Worm (Caenorhabditis elegans) whole organism, L1 larva: ENCODE results near the gene F31D4.8.
A peak's percentile ranks its signal among the peaks of the same experiment; 100 is the strongest.

Source experiments
- C04F5.9 ChIP-seq: sonication (generic microtip); optimal IDR thresholded peaks from 2 replicates; lab custom pipeline; 2016; ENCODE audit warnings: missing genetic modification characterization, missing compliant biosample characterization
- alr-1 ChIP-seq: fragments of 200-800 bp; sonication (Bioruptor generic); optimal IDR thresholded peaks from 2 replicates; lab custom pipeline; 2018; ENCODE audit warnings: borderline replicate concordance, mild to moderate bottlenecking, missing genetic modification characterization, missing compliant biosample characterization
- aly-2 ChIP-seq: fragments of 150-350 bp; optimal IDR thresholded peaks from 2 replicates; lab custom pipeline; 2014; ENCODE audit warnings: missing biosample characterization, missing genetic modification characterization
- ceh-63 ChIP-seq: fragments of 200-800 bp; sonication (Bioruptor generic); optimal IDR thresholded peaks from 2 replicates; lab custom pipeline; 2018; ENCODE audit warnings: mild to moderate bottlenecking, missing genetic modification characterization, missing compliant biosample characterization
- ceh-82 ChIP-seq, 3 experiments: fragments of 150-350 bp in 1 of 3; sonication (generic microtip) in 2 of 3; optimal IDR thresholded peaks; 2 replicates each; lab custom pipeline; 2014 to 2017; ENCODE audit warnings: missing biosample characterization in 3 of 3, missing genetic modification characterization in 3 of 3
- ceh-90 ChIP-seq: sonication (generic microtip); optimal IDR thresholded peaks from 2 replicates; lab custom pipeline; 2016; ENCODE audit warnings: missing genetic modification characterization, missing compliant biosample characterization
- ces-1 ChIP-seq: fragments of 150-350 bp; optimal IDR thresholded peaks from 2 replicates; lab custom pipeline; 2014; ENCODE audit warnings: missing biosample characterization, missing genetic modification reagents, missing genetic modification characterization
- efl-1 ChIP-seq, 4 experiments: fragments of 150-350 bp; optimal IDR thresholded peaks in 3 of 4; peaks in 1 of 4; 1 replicate in 1 of 4; 2 replicates in 3 of 4; lab custom pipeline; 2014; ENCODE audit warnings: missing biosample characterization in 2 of 4, missing genetic modification characterization in 2 of 4, missing genetic modification reagents in 2 of 4
- efl-3 ChIP-seq: fragments of 200-800 bp; sonication (Bioruptor generic); optimal IDR thresholded peaks from 2 replicates; lab custom pipeline; 2018; ENCODE audit warnings: mild to moderate bottlenecking, missing genetic modification characterization, missing compliant biosample characterization
- elt-2 ChIP-seq: sonication (generic microtip); optimal IDR thresholded peaks from 2 replicates; lab custom pipeline; 2016; ENCODE audit warnings: missing genetic modification characterization, mild to moderate bottlenecking, inconsistent platforms, missing compliant biosample characterization, missing genetic modification reagents
- ets-5 ChIP-seq: fragments of 200-800 bp; sonication (Bioruptor generic); IDR thresholded peaks from 2 replicates; pipeline ENCODE4 v1.3.6; 2022; ENCODE audit warnings: missing genetic modification characterization, missing compliant biosample characterization
- fkh-8 ChIP-seq: sonication (generic microtip); optimal IDR thresholded peaks from 2 replicates; lab custom pipeline; 2016; ENCODE audit warnings: mild to moderate bottlenecking, missing genetic modification characterization, missing compliant biosample characterization
- isw-1 ChIP-seq: fragments of 200-800 bp; sonication (Bioruptor generic); IDR thresholded peaks from 2 replicates; pipeline ENCODE4 v1.3.6; 2022; ENCODE audit warnings: missing genetic modification characterization, missing compliant biosample characterization
- lin-13 ChIP-seq: fragments of 150-350 bp; optimal IDR thresholded peaks from 2 replicates; lab custom pipeline; 2014; ENCODE audit warnings: missing biosample characterization, missing genetic modification reagents, missing genetic modification characterization
- lin-14 ChIP-seq: fragments of 200-800 bp; sonication (Bioruptor generic); optimal IDR thresholded peaks from 2 replicates; lab custom pipeline; 2018; ENCODE audit warnings: mild to moderate bottlenecking, missing genetic modification characterization, moderate library complexity, missing compliant biosample characterization
- lin-15B ChIP-seq: fragments of 150-350 bp; sonication (generic microtip); optimal IDR thresholded peaks from 3 replicates; lab custom pipeline; 2014; ENCODE audit warnings: missing biosample characterization, missing genetic modification characterization
- lsy-2 ChIP-seq, 2 experiments: fragments of 150-350 bp; optimal IDR thresholded peaks; 2 replicates each; lab custom pipeline; 2014; ENCODE audit warnings: missing biosample characterization in 2 of 2, missing genetic modification characterization in 2 of 2
- mab-9 ChIP-seq: fragments of 200-800 bp; sonication (Bioruptor generic); IDR thresholded peaks from 2 replicates; pipeline ENCODE4 v1.3.6; 2022; ENCODE audit warnings: missing genetic modification reagents, missing genetic modification characterization, missing compliant biosample characterization
- nhr-12 ChIP-seq: sonication (generic microtip); optimal IDR thresholded peaks from 2 replicates; lab custom pipeline; 2017; ENCODE audit warnings: missing biosample characterization, missing genetic modification characterization
- nhr-20 ChIP-seq: sonication (generic microtip); optimal IDR thresholded peaks from 2 replicates; lab custom pipeline; 2016; ENCODE audit warnings: mild to moderate bottlenecking, missing genetic modification characterization, missing compliant biosample characterization
- nhr-47 ChIP-seq: sonication (generic microtip); optimal IDR thresholded peaks from 2 replicates; lab custom pipeline; 2016; ENCODE audit warnings: mild to moderate bottlenecking, missing genetic modification characterization, moderate library complexity, missing compliant biosample characterization
- nhr-76 ChIP-seq: sonication (generic microtip); optimal IDR thresholded peaks from 2 replicates; lab custom pipeline; 2017; ENCODE audit warnings: missing biosample characterization, missing genetic modification characterization
- nhr-85 ChIP-seq: sonication (generic microtip); peaks from one replicate; lab custom pipeline; 2016; ENCODE audit warnings: missing genetic modification characterization, inconsistent platforms, missing compliant biosample characterization
- pax-3 ChIP-seq: fragments of 200-800 bp; sonication (Bioruptor generic); optimal IDR thresholded peaks from 2 replicates; lab custom pipeline; 2018; ENCODE audit warnings: mild to moderate bottlenecking, missing genetic modification characterization, moderate library complexity, missing compliant biosample characterization
- rnt-1 ChIP-seq: sonication (generic microtip); optimal IDR thresholded peaks from 2 replicates; lab custom pipeline; 2016; ENCODE audit warnings: mild to moderate bottlenecking, missing genetic modification characterization, moderate library complexity, missing compliant biosample characterization
- skn-1 ChIP-seq: fragments of 150-350 bp; optimal IDR thresholded peaks from 2 replicates; lab custom pipeline; 2014; ENCODE audit warnings: missing biosample characterization, missing genetic modification characterization
- snpc-4 ChIP-seq: fragments of 150-350 bp; optimal IDR thresholded peaks from 2 replicates; lab custom pipeline; 2014; ENCODE audit warnings: missing biosample characterization, missing genetic modification characterization
- sox-4 ChIP-seq: sonication (generic microtip); optimal IDR thresholded peaks from 2 replicates; lab custom pipeline; 2016; ENCODE audit warnings: missing genetic modification characterization, missing compliant biosample characterization
- swsn-7 ChIP-seq: sonication (generic microtip); optimal IDR thresholded peaks from 2 replicates; lab custom pipeline; 2016; ENCODE audit warnings: missing genetic modification characterization, missing compliant biosample characterization
- tlp-1 ChIP-seq: fragments of 150-350 bp; optimal IDR thresholded peaks from 2 replicates; lab custom pipeline; 2014; ENCODE audit warnings: missing biosample characterization, missing genetic modification characterization
- unc-30 ChIP-seq: sonication (generic microtip); optimal IDR thresholded peaks from 2 replicates; lab custom pipeline; 2017; ENCODE audit warnings: missing biosample characterization, missing genetic modification characterization
- unc-86 ChIP-seq: sonication (generic microtip); optimal IDR thresholded peaks from 2 replicates; lab custom pipeline; 2016; ENCODE audit warnings: missing genetic modification characterization, missing compliant biosample characterization
- xbp-1 ChIP-seq: sonication (generic microtip); optimal IDR thresholded peaks from 2 replicates; lab custom pipeline; 2016; ENCODE audit warnings: missing genetic modification characterization, missing compliant biosample characterization
- zip-4 ChIP-seq: fragments of 200-800 bp; sonication (Bioruptor generic); optimal IDR thresholded peaks from 2 replicates; lab custom pipeline; 2018; ENCODE audit warnings: mild to moderate bottlenecking, missing genetic modification characterization, moderate library complexity, missing compliant biosample characterization
- ztf-11 ChIP-seq, 2 experiments: sonication (generic microtip); optimal IDR thresholded peaks; 2 replicates each; lab custom pipeline; 2016 to 2017; ENCODE audit warnings: missing genetic modification characterization in 2 of 2, missing biosample characterization in 1 of 2, missing compliant biosample characterization in 1 of 2

Gene F31D4.8

DNA sequence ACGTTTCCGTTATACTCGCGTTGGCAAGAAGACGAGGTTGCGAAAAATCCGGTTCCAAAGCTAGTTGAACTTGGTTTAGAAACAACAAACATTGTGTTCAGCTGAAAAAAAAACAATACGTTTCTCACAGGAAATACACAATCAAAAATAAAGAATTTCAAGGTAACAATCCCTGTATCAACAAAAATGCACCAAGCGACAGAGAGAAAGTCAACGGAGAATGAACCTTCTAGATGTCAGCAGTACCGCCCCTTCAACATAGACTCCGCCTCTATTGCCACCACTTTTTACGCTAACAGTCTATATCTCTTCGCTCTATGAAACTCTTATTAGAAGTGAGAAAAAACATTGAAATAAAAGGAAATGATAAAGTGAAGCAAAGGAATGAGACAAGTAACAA lies at the start of gene F31D4.8:
F31D4.8 (minus strand) TSS at position 101 of the 400 bp plus-strand sequence.
- TF ChIP-seq efl-1 (optimal IDR thresholded peaks at IDR 0.05; lab: Kevin White, UChicago) (no peak), efl-1 (GFP tag; optimal IDR thresholded peaks at IDR 0.05 in 1 of 2; lab: Kevin White, UChicago) (peak in 1 of 2 experiments; percentile 58), ceh-82 (tag; optimal IDR thresholded peaks at IDR 0.05; lab: Kevin White, UChicago) (no peak)

DNA sequence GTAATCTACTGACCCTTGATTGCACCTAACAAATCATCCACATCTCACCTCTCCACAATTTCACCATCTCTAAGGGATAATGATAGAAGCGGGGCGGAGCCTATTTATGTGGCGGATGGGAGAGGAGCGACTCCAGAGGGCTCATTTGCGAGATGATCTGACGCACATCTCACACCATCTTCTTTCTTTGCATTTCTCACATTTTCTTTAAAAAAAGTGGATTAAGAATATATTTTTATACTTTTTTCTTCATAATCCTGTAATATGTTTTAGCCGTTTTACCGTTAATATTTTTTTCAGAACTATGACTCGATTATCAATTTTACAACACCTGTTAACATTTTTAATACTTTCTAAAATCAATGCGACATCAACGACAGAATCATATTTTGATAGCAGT lies 47.0 kb upstream of the F31D4.8 start, which contains the start of gene pbo-5:
pbo-5 (plus strand) TSS at position 301 of the 400 bp plus-strand sequence.
- TF ChIP-seq lin-13: no peak
- no peak for TF ChIP-seq elt-2 (tag; lab: Kevin White, UChicago)
- no peak for TF ChIP-seq aly-2 (tag; lab: Kevin White, UChicago)
- no peak for TF ChIP-seq zip-4 (GFP tag; lab: Kevin White, UChicago)
- no peak for TF ChIP-seq efl-3 (GFP tag; lab: Kevin White, UChicago)
- TF ChIP-seq ztf-11 (tag; optimal IDR thresholded peaks at IDR 0.05; lab: Kevin White, UChicago): no peak
- no peak for TF ChIP-seq nhr-76
- no peak for TF ChIP-seq C04F5.9 (tag; lab: Kevin White, UChicago)
- TF ChIP-seq lsy-2 (tag; optimal IDR thresholded peaks at IDR 0.05; lab: Kevin White, UChicago): no peak
- no peak for TF ChIP-seq sox-4 (tag; lab: Kevin White, UChicago)
- no peak for TF ChIP-seq mab-9 (GFP tag; lab: Robert Waterston, UW)
- TF ChIP-seq ces-1 (GFP tag; lab: Kevin White, UChicago): no peak
- TF ChIP-seq nhr-47: no peak
- no peak for TF ChIP-seq lin-14
- no peak for TF ChIP-seq rnt-1 (tag; lab: Kevin White, UChicago)

- TF ChIP-seq skn-1 (tag; lab: Kevin White, UChicago) (no peak), mab-9 (GFP tag; lab: Robert Waterston, UW) (no peak)
Measured at ce11 chrV:20910167-20910566, 41.9 kb upstream of the F31D4.8 start, which contains the start of gene ttll-9. Gene ttll-9 (plus strand): TSS chrV:20910467.

- no peak for TF ChIP-seq tlp-1 (tag; lab: Kevin White, UChicago)
- no peak for TF ChIP-seq lin-15B (tag; lab: Kevin White, UChicago)
- no peak for TF ChIP-seq snpc-4
- TF ChIP-seq xbp-1 (tag; lab: Kevin White, UChicago): no peak
- TF ChIP-seq ceh-63: no peak
- TF ChIP-seq isw-1 (GFP tag; lab: Robert Waterston, UW): no peak
- no peak for TF ChIP-seq alr-1
- no peak for TF ChIP-seq ceh-90 (tag; lab: Kevin White, UChicago)
- TF ChIP-seq fkh-8 (tag; lab: Kevin White, UChicago): no peak
Measured at ce11 chrV:20909761-20910160, 41.5 kb upstream of the F31D4.8 start.

DNA sequence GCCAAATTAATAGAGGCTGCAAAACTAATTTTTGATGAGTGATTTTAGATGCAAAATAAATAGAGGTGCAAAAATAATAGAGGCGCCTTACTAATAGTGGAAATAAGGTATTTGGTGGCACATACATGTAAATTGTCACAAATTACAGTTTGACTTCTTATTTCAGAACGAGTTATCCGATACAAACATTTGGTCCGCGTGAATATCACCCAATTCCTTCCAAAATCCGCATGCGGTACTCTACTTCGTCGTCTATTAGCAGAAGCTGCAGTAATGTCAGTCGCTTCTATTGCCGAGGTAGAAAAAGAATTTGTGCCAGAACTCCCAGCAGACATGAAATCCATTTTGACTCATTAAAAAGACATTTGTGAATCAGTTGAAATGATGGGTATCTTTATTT lies 38.7 kb upstream of the F31D4.8 start:
- TF ChIP-seq nhr-85 (tag; lab: Kevin White, UChicago) (peak; percentile 34), ets-5 (no peak)

DNA sequence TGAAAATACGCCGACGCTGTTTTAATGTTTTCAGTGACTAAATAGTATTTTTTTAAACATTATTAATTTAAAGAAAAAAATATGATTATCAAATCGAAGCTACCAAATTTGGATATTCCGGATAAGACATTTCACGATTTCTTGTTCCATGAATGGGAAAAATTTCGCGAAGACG lies 35.8 kb upstream of the F31D4.8 start, which contains the start of gene acs-12:
acs-12 (plus strand) TSS at position 76 of the 175 bp plus-strand sequence.
- no peak for TF ChIP-seq nhr-12 (tag; lab: Kevin White, UChicago)
- TF ChIP-seq elt-2 (tag; lab: Kevin White, UChicago): no peak
- TF ChIP-seq nhr-20 (tag; lab: Kevin White, UChicago): no peak
- TF ChIP-seq swsn-7: no peak
- TF ChIP-seq unc-30 (tag; lab: Kevin White, UChicago): no peak
- TF ChIP-seq pax-3 (tag; lab: Kevin White, UChicago): no peak
- TF ChIP-seq unc-86 (tag; lab: Kevin White, UChicago): no peak
- TF ChIP-seq, all 84 proteins: peak for 0
